Worm (Caenorhabditis elegans): ENCODE measurements around the gene nhr-280.
"Not testable (repeated sequence)": the region's sequence is repeated elsewhere in the genome, so short reads cannot be mapped to it uniquely, and the experiment has no call there.

The nhr-280 gene

DNA sequence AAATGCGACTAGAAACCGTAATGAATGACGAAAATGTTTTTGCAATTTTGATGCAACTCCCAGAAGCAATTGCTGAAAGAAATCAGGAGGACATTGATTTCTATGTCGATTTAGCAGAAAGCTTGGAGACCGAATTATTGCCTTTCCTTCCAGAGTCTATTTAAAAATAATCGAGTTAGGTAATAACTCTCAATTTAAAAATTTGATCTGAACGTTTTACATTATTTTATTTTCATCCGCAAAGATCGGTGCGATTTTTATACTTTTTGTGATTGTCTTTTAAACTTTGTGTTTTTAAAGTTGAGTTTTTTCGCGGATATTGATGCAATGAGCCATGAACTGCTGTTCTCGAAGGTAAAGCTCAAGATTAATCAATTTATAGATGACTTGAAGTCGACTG, 6.1 kb downstream of the nhr-280 start, which contains the start of gene pals-23:
TSS of gene pals-23 (plus strand) at position 301 of the 400 bp plus-strand sequence.
- TF ChIP-seq ceh-14 (tag; optimal IDR thresholded peaks at IDR 0.05): no peak
- TF ChIP-seq ceh-2 (tag; optimal IDR thresholded peaks at IDR 0.05): no peak
- TF ChIP-seq hlh-6 (tag; optimal IDR thresholded peaks at IDR 0.05): no peak
- no peak for TF ChIP-seq zip-5 (tag; optimal IDR thresholded peaks at IDR 0.05)
- TF ChIP-seq ama-1 (optimal IDR thresholded peaks at IDR 0.05): no peak
- TF ChIP-seq nhr-232 (tag; optimal IDR thresholded peaks at IDR 0.05): no peak
- TF ChIP-seq T23F11.4 (GFP tag; optimal IDR thresholded peaks at IDR 0.05): no peak
- no peak for TF ChIP-seq K09A11.1 (tag; optimal IDR thresholded peaks at IDR 0.05; ENCODE audit: insufficient read depth)
- TF ChIP-seq hlh-8 (tag; optimal IDR thresholded peaks at IDR 0.05): no peak
- no peak for TF ChIP-seq ceh-9 (tag; optimal IDR thresholded peaks at IDR 0.05)
- no peak for TF ChIP-seq unc-86 (tag; optimal IDR thresholded peaks at IDR 0.05)
- no peak for TF ChIP-seq F13H6.1 (tag; optimal IDR thresholded peaks at IDR 0.05)
- no peak for TF ChIP-seq hlh-30 (tag; optimal IDR thresholded peaks at IDR 0.05; ENCODE audit: insufficient read depth)
- no peak for TF ChIP-seq pqm-1 (tag; optimal IDR thresholded peaks at IDR 0.05)
- TF ChIP-seq eyg-1 (tag; optimal IDR thresholded peaks at IDR 0.05): no peak
- no peak for TF ChIP-seq ceh-6 (GFP tag; optimal IDR thresholded peaks at IDR 0.05)
- TF ChIP-seq pros-1 (tag; optimal IDR thresholded peaks at IDR 0.05): no peak
- no peak for TF ChIP-seq ceh-30 (tag; optimal IDR thresholded peaks at IDR 0.05)
- TF ChIP-seq C38D4.7 (GFP tag; optimal IDR thresholded peaks at IDR 0.05): no peak
- TF ChIP-seq dmd-4 (tag; optimal IDR thresholded peaks at IDR 0.05; ENCODE audit: borderline replicate concordance): no peak

DNA sequence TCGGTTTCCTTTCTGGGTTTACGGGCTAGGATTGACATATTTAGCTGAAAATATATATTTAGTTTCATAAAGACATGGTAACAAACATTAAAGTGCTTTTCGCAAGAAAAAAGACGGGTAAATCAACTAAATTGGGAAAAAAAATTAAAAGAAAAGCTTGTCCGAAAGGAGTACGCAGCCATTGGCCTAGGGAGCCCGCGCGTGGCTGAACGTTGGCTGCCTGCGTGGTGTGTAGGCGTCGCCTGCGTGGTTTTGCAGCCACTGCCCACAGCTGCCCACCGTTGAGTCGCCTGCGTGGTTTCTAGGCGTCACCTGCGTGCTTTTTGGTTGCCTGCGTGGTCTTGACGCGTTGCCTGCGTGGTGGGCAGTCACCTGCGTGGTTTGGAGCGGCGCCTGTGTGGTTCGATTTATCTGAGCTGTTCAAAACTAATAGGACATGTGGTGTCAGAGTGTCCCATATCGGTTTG, 8.5 kb downstream of the nhr-280 start, which contains the start of gene C29F9.12:
TSS of gene C29F9.12 (minus strand) at position 51 of the 467 bp plus-strand sequence.
- not testable (repeated sequence) for TF ChIP-seq dmd-4 (tag; optimal IDR thresholded peaks at IDR 0.05; ENCODE audit: borderline replicate concordance); F13H6.1 (tag; optimal IDR thresholded peaks at IDR 0.05); nfya-1 (tag; optimal IDR thresholded peaks at IDR 0.05)

DNA sequence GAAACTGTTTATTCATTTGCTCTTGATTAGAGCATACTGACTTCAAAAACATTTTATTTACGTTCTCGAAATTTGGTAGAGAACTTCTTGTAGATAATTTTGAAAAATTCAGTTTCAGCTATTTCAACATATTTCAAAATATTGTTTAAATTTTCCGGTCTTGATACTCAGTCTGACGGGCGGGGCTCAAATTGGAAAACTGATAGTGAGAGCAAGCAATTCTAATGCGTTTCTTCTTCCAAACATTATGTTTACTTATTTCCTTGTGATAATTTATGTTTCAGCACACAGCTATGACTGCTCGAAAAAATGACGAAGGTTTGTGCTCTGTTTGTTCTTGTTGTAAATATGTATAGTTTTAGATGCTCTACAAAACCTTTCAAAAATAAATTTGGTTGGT, 10.4 kb downstream of the nhr-280 start, which contains the start of gene pals-24:
TSS of gene pals-24 (plus strand) at position 237 of the 400 bp plus-strand sequence.
- no peak for TF ChIP-seq unc-42 (tag; optimal IDR thresholded peaks at IDR 0.05)
- TF ChIP-seq npax-4 (tag; optimal IDR thresholded peaks at IDR 0.05): no peak
- no peak for TF ChIP-seq tbx-7 (tag; optimal IDR thresholded peaks at IDR 0.05)
- TF ChIP-seq che-1 (tag; optimal IDR thresholded peaks at IDR 0.05): no peak
- TF ChIP-seq nfya-1 (tag; optimal IDR thresholded peaks at IDR 0.05): no peak
- no peak for TF ChIP-seq ttx-3 (tag; optimal IDR thresholded peaks at IDR 0.05)
- TF ChIP-seq ceh-6 (GFP tag; optimal IDR thresholded peaks at IDR 0.05): no peak
- TF ChIP-seq ceh-9 (tag; optimal IDR thresholded peaks at IDR 0.05): no peak
- TF ChIP-seq zip-5 (tag; optimal IDR thresholded peaks at IDR 0.05): no peak
- no peak for TF ChIP-seq gmeb-2 (tag; optimal IDR thresholded peaks at IDR 0.05)
- no peak for TF ChIP-seq ceh-34 (tag; optimal IDR thresholded peaks at IDR 0.05)
- TF ChIP-seq pqm-1 (tag; optimal IDR thresholded peaks at IDR 0.05): no peak
- TF ChIP-seq ahr-1 (tag; optimal IDR thresholded peaks at IDR 0.05): no peak

DNA sequence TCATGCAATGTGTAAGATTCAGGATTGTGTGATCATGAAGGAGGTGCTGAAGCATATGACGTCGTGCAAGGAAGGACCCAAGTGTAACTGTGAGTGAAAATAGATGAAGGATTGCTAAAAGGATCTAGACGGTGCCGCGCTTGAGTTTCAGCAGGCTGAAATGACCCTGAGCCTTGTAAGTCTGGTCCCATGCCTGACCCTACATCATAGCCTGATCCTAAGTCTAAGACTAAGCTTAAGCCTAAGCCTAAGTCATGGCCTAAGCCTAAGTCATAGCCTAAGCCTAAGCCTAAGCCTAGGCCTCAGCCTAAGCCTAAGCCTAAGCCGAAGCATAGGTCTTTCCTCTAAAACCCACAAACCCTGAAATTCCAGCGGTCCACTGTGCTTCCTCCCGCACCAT, 12.7 kb downstream of the nhr-280 start:
- TF ChIP-seq ztf-16 (tag; optimal IDR thresholded peaks at IDR 0.05): no peak
- no peak for TF ChIP-seq pax-1 (tag; optimal IDR thresholded peaks at IDR 0.05)
- TF ChIP-seq F13H6.1 (tag; optimal IDR thresholded peaks at IDR 0.05): no peak
- TF ChIP-seq odd-2 (tag; optimal IDR thresholded peaks at IDR 0.05): no peak
- TF ChIP-seq pqm-1 (tag; optimal IDR thresholded peaks at IDR 0.05): no peak
- no peak for TF ChIP-seq Y22D7AL.16 (tag; optimal IDR thresholded peaks at IDR 0.05)

DNA sequence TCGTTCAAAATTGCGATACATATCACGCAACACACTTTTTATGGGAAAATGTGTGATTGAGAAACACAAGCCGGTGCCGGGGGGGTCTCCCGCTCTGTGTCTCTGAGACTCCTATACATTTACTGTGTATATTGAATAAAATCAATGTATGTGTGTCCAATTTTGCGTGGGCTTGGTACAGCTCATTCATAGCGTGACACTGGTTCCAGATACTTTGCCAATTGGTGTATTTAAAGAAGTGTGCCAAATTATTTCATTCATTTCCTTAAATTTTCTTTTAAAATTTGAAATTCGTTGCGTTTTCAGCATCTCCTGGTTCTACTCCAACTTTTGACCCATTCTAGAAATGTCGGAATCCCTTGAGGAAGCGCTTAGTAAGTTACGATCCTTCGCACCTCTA, 13.3 kb downstream of the nhr-280 start, which contains the start of gene C29F9.5:
TSS of gene C29F9.5 (plus strand) at position 301 of the 400 bp plus-strand sequence.
- TF ChIP-seq eyg-1 (tag; optimal IDR thresholded peaks at IDR 0.05) (no peak), ttx-3 (tag; optimal IDR thresholded peaks at IDR 0.05) (no peak), tbx-7 (tag; optimal IDR thresholded peaks at IDR 0.05) (no peak), hlh-13 (GFP tag; optimal IDR thresholded peaks at IDR 0.05) (no peak), T23F11.4 (GFP tag; optimal IDR thresholded peaks at IDR 0.05) (no peak), ceh-48 (tag; optimal IDR thresholded peaks at IDR 0.05) (no peak), ref-2 (tag; optimal IDR thresholded peaks at IDR 0.05) (no peak), nhr-11 (tag; optimal IDR thresholded peaks at IDR 0.05) (no peak), pros-1 (tag; optimal IDR thresholded peaks at IDR 0.05) (no peak), ahr-1 (tag; optimal IDR thresholded peaks at IDR 0.05) (no peak), pat-9 (tag; optimal IDR thresholded peaks at IDR 0.05) (no peak), mec-3 (tag; optimal IDR thresholded peaks at IDR 0.05; ENCODE audit: borderline replicate concordance) (no peak), unc-3 (GFP tag; conservative IDR thresholded peaks at IDR 0.05) (no peak), unc-3 (tag; optimal IDR thresholded peaks at IDR 0.05) (no peak), sox-2 (GFP tag; IDR thresholded peaks at IDR 0.05) (no peak), ceh-19 (GFP tag; optimal IDR thresholded peaks at IDR 0.05) (no peak), C38D4.7 (GFP tag; optimal IDR thresholded peaks at IDR 0.05) (no peak), ztf-16 (tag; optimal IDR thresholded peaks at IDR 0.05) (no peak), K02D7.2 (tag; optimal IDR thresholded peaks at IDR 0.05) (no peak), odd-2 (tag; optimal IDR thresholded peaks at IDR 0.05) (no peak)

Measured in whole organism, late embryonic.